Worm (Caenorhabditis elegans) whole organism, L2 larva: ENCODE data around the gene F47C12.8.

Experiments
- alr-1 ChIP-seq: fragments of 150-350 bp; optimal IDR thresholded peaks from 2 replicates; lab custom pipeline; 2014; ENCODE audit warnings: missing biosample characterization, missing genetic modification characterization
- aly-2 ChIP-seq: fragments of 150-350 bp; optimal IDR thresholded peaks from 2 replicates; lab custom pipeline; 2014; ENCODE audit warnings: missing biosample characterization, missing genetic modification characterization
- elt-1 ChIP-seq: fragments of 150-350 bp; optimal IDR thresholded peaks from 2 replicates; lab custom pipeline; 2014; ENCODE audit warnings: missing biosample characterization, missing genetic modification characterization
- fos-1 ChIP-seq: fragments of 150-350 bp; optimal IDR thresholded peaks from 2 replicates; lab custom pipeline; 2014; ENCODE audit warnings: missing biosample characterization, missing genetic modification characterization
- lin-13 ChIP-seq: fragments of 150-350 bp; optimal IDR thresholded peaks from 2 replicates; lab custom pipeline; 2014; ENCODE audit warnings: missing biosample characterization, missing genetic modification reagents, missing genetic modification characterization
- nhr-23 ChIP-seq: fragments of 150-350 bp; optimal IDR thresholded peaks from 2 replicates; lab custom pipeline; 2014; ENCODE audit warnings: missing biosample characterization, missing genetic modification reagents, missing genetic modification characterization
- nhr-237 ChIP-seq: fragments of 150-350 bp; optimal IDR thresholded peaks from 2 replicates; lab custom pipeline; 2014; ENCODE audit warnings: missing biosample characterization, missing genetic modification characterization
- nhr-6 ChIP-seq: fragments of 150-350 bp; optimal IDR thresholded peaks from 2 replicates; lab custom pipeline; 2014; ENCODE audit warnings: missing biosample characterization, missing genetic modification characterization
- peb-1 ChIP-seq: fragments of 150-350 bp; optimal IDR thresholded peaks from 2 replicates; lab custom pipeline; 2014; ENCODE audit warnings: missing biosample characterization, missing genetic modification characterization
- skn-1 ChIP-seq: sonication (generic microtip); optimal IDR thresholded peaks from 2 replicates; lab custom pipeline; 2017; ENCODE audit warnings: missing biosample characterization, missing genetic modification characterization
- sma-9 ChIP-seq, 2 experiments: fragments of 150-350 bp in 1 of 2; sonication (generic microtip) in 1 of 2; optimal IDR thresholded peaks; 2 replicates each; lab custom pipeline; 2014 to 2016; ENCODE audit warnings: missing genetic modification characterization in 2 of 2, mild to moderate bottlenecking in 1 of 2, missing biosample characterization in 1 of 2, missing compliant biosample characterization in 1 of 2, missing genetic modification reagents in 1 of 2, moderate library complexity in 1 of 2
- unc-39 ChIP-seq: fragments of 150-350 bp; optimal IDR thresholded peaks from 2 replicates; lab custom pipeline; 2014; ENCODE audit warnings: missing biosample characterization, missing genetic modification characterization
- zag-1 ChIP-seq: fragments of 150-350 bp; optimal IDR thresholded peaks from 2 replicates; lab custom pipeline; 2014; ENCODE audit warnings: missing biosample characterization, missing genetic modification characterization
- ztf-4 ChIP-seq: fragments of 150-350 bp; optimal IDR thresholded peaks from 2 replicates; lab custom pipeline; 2014; ENCODE audit warnings: missing biosample characterization, missing genetic modification characterization

- TF ChIP-seq elt-1 (tag; lab: Kevin White, UChicago) (no peak), skn-1 (tag; lab: Kevin White, UChicago) (no peak), nhr-237 (no peak), nhr-6 (tag; lab: Kevin White, UChicago) (no peak), aly-2 (tag; lab: Kevin White, UChicago) (no peak), alr-1 (no peak), ztf-4 (no peak), peb-1 (tag; lab: Kevin White, UChicago) (no peak), lin-13 (GFP tag; lab: Kevin White, UChicago) (no peak), unc-39 (tag; lab: Kevin White, UChicago) (no peak), fos-1 (tag; lab: Kevin White, UChicago) (no peak), nhr-23 (no peak), sma-9 (GFP tag; optimal IDR thresholded peaks at IDR 0.05; lab: Kevin White, UChicago) (no peak), sma-9 (tag; optimal IDR thresholded peaks at IDR 0.05; lab: Kevin White, UChicago) (no peak), zag-1 (no peak)
Observed at ce11 chrIV:3956095-3956494, 42.3 kb downstream of the F47C12.8 start, which contains the start of gene clec-73.
